Fruit fly (Drosophila melanogaster) whole organism, wandering third instar larva: ENCODE data around the gene CG17834.

Experiments
- Abd-B ChIP-seq: fragments of >200 bp; optimal IDR thresholded peaks from 2 replicates; lab custom pipeline; 2017; ENCODE audit warnings: missing biosample characterization, missing genetic modification characterization
- CG32264 ChIP-seq: fragments of 200-800 bp; sonication (Bioruptor generic); optimal IDR thresholded peaks from 2 replicates; lab custom pipeline; 2016; ENCODE audit warnings: missing biosample characterization, missing genetic modification characterization
- CG9705 ChIP-seq: fragments of 200-800 bp; sonication (Bioruptor generic); optimal IDR thresholded peaks from 2 replicates; lab custom pipeline; 2018; ENCODE audit warnings: missing biosample characterization, mild to moderate bottlenecking, missing genetic modification characterization
- CrebA ChIP-seq: fragments of 200-800 bp; sonication (Bioruptor generic); optimal IDR thresholded peaks from 2 replicates; lab custom pipeline; 2016; ENCODE audit warnings: missing biosample characterization, mild to moderate bottlenecking, missing genetic modification characterization, borderline replicate concordance
- Dif ChIP-seq: fragments of 200-275, 200-300 bp; sonication (Bioruptor generic); optimal IDR thresholded peaks from 2 replicates; lab custom pipeline; 2018; ENCODE audit warnings: missing biosample characterization, missing genetic modification characterization; ENCODE audit not compliant: partially characterized antibody
- GATAd ChIP-seq: sonication (Bioruptor generic); optimal IDR thresholded peaks from 2 replicates; lab custom pipeline; 2016; ENCODE audit warnings: missing biosample characterization, missing genetic modification characterization
- HLH106 ChIP-seq: fragments of 200-800 bp; optimal IDR thresholded peaks from 3 replicates; lab custom pipeline; 2019; ENCODE audit warnings: missing biosample characterization, mild to moderate bottlenecking, missing genetic modification characterization, moderate library complexity
- Hnf4 ChIP-seq: fragments of 200-800 bp; sonication (Bioruptor generic); optimal IDR thresholded peaks from 2 replicates; lab custom pipeline; 2016; ENCODE audit warnings: missing biosample characterization, mild to moderate bottlenecking, missing genetic modification characterization
- Hr78 ChIP-seq: fragments of >200 bp; optimal IDR thresholded peaks from 2 replicates; lab custom pipeline; 2017; ENCODE audit warnings: missing biosample characterization, missing genetic modification characterization
- Hr83 ChIP-seq: fragments of 200-300 bp; sonication (Bioruptor generic); optimal IDR thresholded peaks from 2 replicates; lab custom pipeline; 2016; ENCODE audit warnings: missing biosample characterization, mild to moderate bottlenecking, missing genetic modification characterization, moderate library complexity; ENCODE audit not compliant: poor library complexity, severe bottlenecking
- Jra ChIP-seq: sonication (Bioruptor generic); optimal IDR thresholded peaks from 2 replicates; lab custom pipeline; 2016; ENCODE audit warnings: missing biosample characterization, missing genetic modification characterization
- Mio ChIP-seq: sonication (Bioruptor generic); optimal IDR thresholded peaks from 2 replicates; lab custom pipeline; 2016; ENCODE audit warnings: missing biosample characterization, missing genetic modification characterization
- Myc ChIP-seq: fragments of >200 bp; optimal IDR thresholded peaks from 2 replicates; lab custom pipeline; 2017
- N ChIP-seq: fragments of >200 bp; optimal IDR thresholded peaks from 2 replicates; lab custom pipeline; 2018; ENCODE audit warnings: missing biosample characterization, missing external identifiers, missing genetic modification characterization
- OdsH ChIP-seq: fragments of 200-800 bp; sonication (Bioruptor generic); optimal IDR thresholded peaks from 2 replicates; lab custom pipeline; 2016; ENCODE audit warnings: missing biosample characterization, mild to moderate bottlenecking, missing genetic modification characterization
- Rel ChIP-seq, 2 experiments: fragments of 200-800 bp; sonication (Bioruptor generic) in 1 of 2; optimal IDR thresholded peaks; 2 replicates in 1 of 2; 3 replicates in 1 of 2; lab custom pipeline; 2016 to 2019; ENCODE audit warnings: mild to moderate bottlenecking in 2 of 2, missing biosample characterization in 2 of 2, missing genetic modification characterization in 2 of 2, moderate library complexity in 1 of 2
- Vsx2 ChIP-seq: fragments of 200-300, 225-300 bp; sonication (Bioruptor generic); optimal IDR thresholded peaks from 2 replicates; lab custom pipeline; 2018; ENCODE audit warnings: missing biosample characterization, missing genetic modification characterization; ENCODE audit not compliant: partially characterized antibody
- br ChIP-seq: fragments of 200-800 bp; sonication (Bioruptor generic); optimal IDR thresholded peaks from 2 replicates; lab custom pipeline; 2016; ENCODE audit warnings: missing biosample characterization, missing genetic modification characterization
- dmrt93B ChIP-seq: fragments of 200-800 bp; sonication (Bioruptor generic); optimal IDR thresholded peaks from 2 replicates; lab custom pipeline; 2018; ENCODE audit warnings: missing biosample characterization, mild to moderate bottlenecking, missing genetic modification characterization
- dsf ChIP-seq: sonication (Bioruptor generic); optimal IDR thresholded peaks from 2 replicates; lab custom pipeline; 2016; ENCODE audit warnings: missing biosample characterization, missing genetic modification characterization, borderline replicate concordance
- ey ChIP-seq: fragments of 200-800 bp; sonication (Bioruptor generic); optimal IDR thresholded peaks from 2 replicates; lab custom pipeline; 2016; ENCODE audit warnings: missing biosample characterization, missing genetic modification characterization
- foxo ChIP-seq, 2 experiments: fragments of 200-800 bp; sonication (Bioruptor generic); optimal IDR thresholded peaks; 2 replicates in 1 of 2; 3 replicates in 1 of 2; lab custom pipeline; 2016 to 2017; ENCODE audit warnings: missing biosample characterization in 2 of 2, missing genetic modification characterization in 2 of 2
- fru ChIP-seq: fragments of 200-800 bp; sonication (Bioruptor generic); optimal IDR thresholded peaks from 3 replicates; lab custom pipeline; 2016; ENCODE audit warnings: missing biosample characterization, mild to moderate bottlenecking, missing genetic modification characterization
- h ChIP-seq: fragments of 200-800 bp; sonication (Bioruptor generic); optimal IDR thresholded peaks from 3 replicates; lab custom pipeline; 2016; ENCODE audit warnings: missing biosample characterization, mild to moderate bottlenecking, missing genetic modification characterization
- jim ChIP-seq: fragments of 175-275, 200-325 bp; sonication (Bioruptor generic); optimal IDR thresholded peaks from 2 replicates; lab custom pipeline; 2016; ENCODE audit warnings: missing biosample characterization, mild to moderate bottlenecking, missing genetic modification characterization
- lola ChIP-seq: fragments of >200 bp; optimal IDR thresholded peaks from 2 replicates; lab custom pipeline; 2017; ENCODE audit warnings: missing biosample characterization, missing genetic modification characterization
- pan ChIP-seq: fragments of >200 bp; optimal IDR thresholded peaks from 2 replicates; lab custom pipeline; 2017
- psq ChIP-seq: fragments of 200-800 bp; sonication (Bioruptor generic); optimal IDR thresholded peaks from 3 replicates; lab custom pipeline; 2017; ENCODE audit warnings: missing biosample characterization, mild to moderate bottlenecking, missing genetic modification characterization, moderate library complexity
- rgr ChIP-seq: fragments of 200-800 bp; sonication (Bioruptor generic); optimal IDR thresholded peaks from 3 replicates; lab custom pipeline; 2016; ENCODE audit warnings: missing biosample characterization, mild to moderate bottlenecking, missing genetic modification characterization
- sv ChIP-seq: fragments of 200-800 bp; sonication (Bioruptor generic); optimal IDR thresholded peaks from 3 replicates; lab custom pipeline; 2016; ENCODE audit warnings: missing biosample characterization, missing genetic modification characterization
- tai ChIP-seq: sonication (Bioruptor generic); optimal IDR thresholded peaks from 2 replicates; lab custom pipeline; 2016; ENCODE audit warnings: missing biosample characterization, missing genetic modification characterization
- woc ChIP-seq: sonication (Bioruptor generic); optimal IDR thresholded peaks from 2 replicates; lab custom pipeline; 2016; ENCODE audit warnings: missing biosample characterization, mild to moderate bottlenecking, missing genetic modification characterization

Gene CG17834

dm6 chr2L:8481623-8482424, 47.1 kb upstream of the CG17834 start, which contains the start of gene CG43796:
Gene CG43796, plus strand, starts transcription at chr2L:8482374.
- TF ChIP-seq Mio (no peak), Rel (GFP tag; optimal IDR thresholded peaks at IDR 0.05; lab: Kevin White, UChicago) (no peak), Rel (tag; optimal IDR thresholded peaks at IDR 0.05; lab: Kevin White, UChicago) (peak; percentile 50)

dm6 chr2L:8485562-8485961, 43.4 kb upstream of the CG17834 start:
- TF ChIP-seq CG9705 (no peak), ey (no peak), OdsH (GFP tag; lab: Kevin White, UChicago) (peak; percentile 7), Hr78 (GFP tag; lab: Kevin White, UChicago) (no peak), CrebA (GFP tag; lab: Kevin White, UChicago) (no peak), jim (GFP tag; lab: Kevin White, UChicago) (peak; percentile 2), N (GFP tag; lab: Kevin White, UChicago) (no peak), Hnf4 (GFP tag; lab: Kevin White, UChicago) (peak; percentile 45), dmrt93B (no peak), Rel (GFP tag; optimal IDR thresholded peaks at IDR 0.05; lab: Kevin White, UChicago) (no peak), Rel (tag; optimal IDR thresholded peaks at IDR 0.05; lab: Kevin White, UChicago) (no peak), Hr83 (GFP tag; lab: Kevin White, UChicago) (no peak)

dm6 chr2L:8488735-8489134, 40.2 kb upstream of the CG17834 start, which contains the start of gene CG13088:
Gene CG13088, plus strand, starts transcription at chr2L:8488981.
- TF ChIP-seq N (GFP tag; lab: Kevin White, UChicago) (peak; percentile 39), fru (GFP tag; lab: Kevin White, UChicago) (peak; percentile 14), Abd-B (GFP tag; lab: Kevin White, UChicago) (no peak), br (GFP tag; lab: Kevin White, UChicago) (peak; percentile 4), CG32264 (peak; percentile 4), Jra (GFP tag; lab: Kevin White, UChicago) (peak; percentile 22), Mio (no peak), Hr78 (GFP tag; lab: Kevin White, UChicago) (no peak), Hnf4 (GFP tag; lab: Kevin White, UChicago) (peak; percentile 67), h (peak; percentile 56), Dif (peak; percentile 28), Hr83 (GFP tag; lab: Kevin White, UChicago) (peak; percentile 74), dsf (GFP tag; lab: Kevin White, UChicago) (peak; percentile 56)

dm6 chr2L:8490439-8490838, 38.5 kb upstream of the CG17834 start, which contains the start of gene CG43400:
Gene CG43400, plus strand, starts transcription at chr2L:8490739.
- no peak for TF ChIP-seq sv (GFP tag; lab: Kevin White, UChicago)
- TF ChIP-seq psq, result no peak
- no peak for TF ChIP-seq N (GFP tag; lab: Kevin White, UChicago)
- TF ChIP-seq rgr (GFP tag; lab: Kevin White, UChicago), result no peak
- no peak for TF ChIP-seq dmrt93B
- no peak for TF ChIP-seq pan
- no peak for TF ChIP-seq h
- TF ChIP-seq tai (GFP tag; lab: Kevin White, UChicago), result no peak
- TF ChIP-seq woc, result no peak
- TF ChIP-seq dsf (GFP tag; lab: Kevin White, UChicago), result no peak
- no peak for TF ChIP-seq Mio
- no peak for TF ChIP-seq OdsH (GFP tag; lab: Kevin White, UChicago)
- TF ChIP-seq foxo (GFP tag; optimal IDR thresholded peaks at IDR 0.05; lab: Kevin White, UChicago), result no peak

dm6 chr2L:8496269-8496668, 32.7 kb upstream of the CG17834 start, which contains the start of gene Bace:
Gene Bace, minus strand, starts transcription at chr2L:8496307.
- TF ChIP-seq Rel (GFP tag; optimal IDR thresholded peaks at IDR 0.05; lab: Kevin White, UChicago), result no peak
- TF ChIP-seq Rel (tag; optimal IDR thresholded peaks at IDR 0.05; lab: Kevin White, UChicago), result no peak
- no peak for TF ChIP-seq Myc
- TF ChIP-seq Hr78 (GFP tag; lab: Kevin White, UChicago), result no peak
- TF ChIP-seq Vsx2 (GFP tag; lab: Kevin White, UChicago), result no peak
- no peak for TF ChIP-seq pan
- TF ChIP-seq HLH106, result no peak
- no peak for TF ChIP-seq GATAd (GFP tag; lab: Kevin White, UChicago)
- TF ChIP-seq foxo (GFP tag; optimal IDR thresholded peaks at IDR 0.05; lab: Kevin White, UChicago), result no peak
- TF ChIP-seq br (GFP tag; lab: Kevin White, UChicago), result no peak
- TF ChIP-seq Hr83 (GFP tag; lab: Kevin White, UChicago), result no peak
- no peak for TF ChIP-seq ey
- TF ChIP-seq rgr (GFP tag; lab: Kevin White, UChicago), result no peak
- no peak for TF ChIP-seq Dif
- no peak for TF ChIP-seq Hnf4 (GFP tag; lab: Kevin White, UChicago)
- TF ChIP-seq lola (GFP tag; lab: Kevin White, UChicago), result no peak
- no peak for TF ChIP-seq sv (GFP tag; lab: Kevin White, UChicago)
- no peak for TF ChIP-seq Abd-B (GFP tag; lab: Kevin White, UChicago)
- TF ChIP-seq dmrt93B, result no peak
